Fruit fly (Drosophila melanogaster): ENCODE results near the gene Or85f.

The Or85f gene

dm6 chr3R:9399951-9400392, 2.0 kb downstream of the Or85f start, which contains the start of gene CG34117 (continued):
- TF ChIP-seq CG4424 (GFP tag; optimal IDR thresholded peaks at IDR 0.05) (peak; percentile 81), Jarid2 (GFP tag; optimal IDR thresholded peaks at IDR 0.05) (peak; percentile 10), CG15479 (GFP tag; optimal IDR thresholded peaks at IDR 0.05) (no peak), Meics (GFP tag; optimal IDR thresholded peaks at IDR 0.05) (peak; percentile 84), dimm (GFP tag; IDR thresholded peaks at IDR 0.05) (no peak), gfzf (GFP tag; optimal IDR thresholded peaks at IDR 0.05) (peak; percentile 2), CG7839 (tag; optimal IDR thresholded peaks at IDR 0.05) (peak; percentile 81), Six4 (GFP tag; optimal IDR thresholded peaks at IDR 0.05) (peak; percentile 69), aop (GFP tag; IDR thresholded peaks at IDR 0.05) (no peak), slp2 (GFP tag; optimal IDR thresholded peaks at IDR 0.05) (peak; percentile 17), CG32532 (GFP tag; IDR thresholded peaks at IDR 0.05) (peak; percentile 90), wor (GFP tag; IDR thresholded peaks at IDR 0.05) (peak; percentile 26; the same call in 1 of the 2 replicates), CG7786 (GFP tag; optimal IDR thresholded peaks at IDR 0.05) (peak; percentile 64), tna (GFP tag; IDR thresholded peaks at IDR 0.05; ENCODE audit: partially characterized antibody) (no peak), CG9817 (tag; optimal IDR thresholded peaks at IDR 0.05) (peak; percentile 62), CG15696 (tag; optimal IDR thresholded peaks at IDR 0.05) (peak; percentile 84), Antp (GFP tag; optimal IDR thresholded peaks at IDR 0.05) (peak; percentile 45), CG5180 (GFP tag; optimal IDR thresholded peaks at IDR 0.05) (peak; percentile 53), fd102C (GFP tag; optimal IDR thresholded peaks at IDR 0.05) (peak; percentile 68), CG12219 (GFP tag; optimal IDR thresholded peaks at IDR 0.05) (peak; percentile 49), Sox100B (GFP tag; optimal IDR thresholded peaks at IDR 0.05) (peak; percentile 77), scrt (GFP tag; optimal IDR thresholded peaks at IDR 0.05) (peak; percentile 73), gsb (GFP tag; IDR thresholded peaks at IDR 0.05) (peak; percentile 58), NfI (GFP tag; optimal IDR thresholded peaks at IDR 0.05) (peak; percentile 78), CG1792 (GFP tag; optimal IDR thresholded peaks at IDR 0.05) (peak; percentile 39), seq (GFP tag; IDR thresholded peaks at IDR 0.05) (peak; percentile 68), CG5245 (GFP tag; optimal IDR thresholded peaks at IDR 0.05) (peak; percentile 64), tx (GFP tag; optimal IDR thresholded peaks at IDR 0.05) (peak; percentile 14), Dek (tag; optimal IDR thresholded peaks at IDR 0.05) (peak; percentile 85), ftz-f1 (GFP tag; optimal IDR thresholded peaks at IDR 0.05) (no peak), emc (GFP tag; optimal IDR thresholded peaks at IDR 0.05) (no peak), CG4404 (GFP tag; IDR thresholded peaks at IDR 0.05) (0 out of 2 replicates have a peak, but pooled peaks have one; percentile 6), CG8388 (GFP tag; optimal IDR thresholded peaks at IDR 0.05) (peak; percentile 80), CG4854 (GFP tag; optimal IDR thresholded peaks at IDR 0.05) (peak; percentile 42), CG11560 (tag; IDR thresholded peaks at IDR 0.05) (0 out of 3 replicates have a peak, but pooled peaks have one; percentile 28), CG17829 (tag; optimal IDR thresholded peaks at IDR 0.05) (peak; percentile 89), CHES-1-like (GFP tag; optimal IDR thresholded peaks at IDR 0.05) (peak; percentile 12), CG7745 (tag; optimal IDR thresholded peaks at IDR 0.05) (no peak), CG3847 (GFP tag; IDR thresholded peaks at IDR 0.05) (peak; percentile 81), so (GFP tag; IDR thresholded peaks at IDR 0.05) (peak; percentile 83), gem (tag; optimal IDR thresholded peaks at IDR 0.05) (peak; percentile 90)

- TF ChIP-seq CG7786 (GFP tag; optimal IDR thresholded peaks at IDR 0.05) (peak; percentile 95), CG1024 (GFP tag; IDR thresholded peaks at IDR 0.05) (peak; percentile 88), CG1792 (GFP tag; optimal IDR thresholded peaks at IDR 0.05) (peak; percentile 93), CG6689 (GFP tag; IDR thresholded peaks at IDR 0.05) (peak; percentile 94), schlank (tag; optimal IDR thresholded peaks at IDR 0.05) (peak; percentile 96), row (GFP tag; IDR thresholded peaks at IDR 0.05) (peak; percentile 97), CG16863 (GFP tag; optimal IDR thresholded peaks at IDR 0.05) (peak; percentile 92), Nf-YA (GFP tag; IDR thresholded peaks at IDR 0.05) (peak; percentile 83), Xrp1 (GFP tag; IDR thresholded peaks at IDR 0.05) (peak; percentile 96), Dip3 (GFP tag; optimal IDR thresholded peaks at IDR 0.05) (peak; percentile 95), CG32772 (GFP tag; IDR thresholded peaks at IDR 0.05) (peak; percentile 96), sim (GFP tag; IDR thresholded peaks at IDR 0.05) (peak; percentile 85), Blimp-1 (GFP tag; optimal IDR thresholded peaks at IDR 0.05) (peak; percentile 91), CG15696 (tag; optimal IDR thresholded peaks at IDR 0.05) (peak; percentile 94)
These were observed 3.2 kb downstream of the Or85f start, which contains the start of the genes RpL34b and CG8132 for dm6 chr3R:9401127-9401603. Gene RpL34b (minus strand): TSS chr3R:9401226. Gene CG8132 (plus strand): TSS chr3R:9401495.
